Fruit fly (Drosophila melanogaster) whole organism, pupa: ENCODE results near the gene mora.

Experiments used
- CG14655 ChIP-seq: fragments of 200-800 bp; sonication (Bioruptor generic); optimal IDR thresholded peaks from 3 replicates; lab custom pipeline; 2017; ENCODE audit warnings: mild to moderate bottlenecking, missing biosample characterization, missing genetic modification reagents, missing genetic modification characterization
- CG15710 ChIP-seq: fragments of 200-800 bp; sonication (Bioruptor generic); optimal IDR thresholded peaks from 2 replicates; lab custom pipeline; 2018; ENCODE audit warnings: missing biosample characterization, mild to moderate bottlenecking, missing genetic modification characterization, moderate library complexity
- CG17806 ChIP-seq: fragments of 200-800 bp; sonication (Bioruptor generic); optimal IDR thresholded peaks from 2 replicates; lab custom pipeline; 2018; ENCODE audit warnings: missing biosample characterization, mild to moderate bottlenecking, missing genetic modification characterization, moderate library complexity
- CG32121 ChIP-seq: fragments of 200-800 bp; sonication (Bioruptor generic); IDR thresholded peaks from 2 replicates; pipeline ENCODE4 v1.3.6; 2022; ENCODE audit warnings: missing biosample characterization, missing genetic modification characterization
- CG34367 ChIP-seq: fragments of 200-800 bp; sonication (Bioruptor generic); optimal IDR thresholded peaks from 2 replicates; lab custom pipeline; 2018; ENCODE audit warnings: missing biosample characterization, mild to moderate bottlenecking, missing genetic modification characterization
- CG4496 ChIP-seq: fragments of 200-800 bp; sonication (Bioruptor generic); IDR thresholded peaks from 3 replicates; pipeline ENCODE4 v1.3.6; 2022; ENCODE audit warnings: missing biosample characterization, missing genetic modification characterization
- CG8159 ChIP-seq: fragments of 200-800 bp; sonication (Bioruptor generic); optimal IDR thresholded peaks from 3 replicates; lab custom pipeline; 2018; ENCODE audit warnings: missing biosample characterization, mild to moderate bottlenecking, missing genetic modification characterization, moderate library complexity
- EcR ChIP-seq: fragments of 200-800 bp; sonication (Bioruptor generic); optimal IDR thresholded peaks from 3 replicates; lab custom pipeline; 2019; ENCODE audit warnings: missing biosample characterization, missing genetic modification characterization, mild to moderate bottlenecking, moderate library complexity, missing genetic modification reagents
- Snoo ChIP-seq: fragments of 200-800 bp; sonication (Bioruptor generic); optimal IDR thresholded peaks from 3 replicates; lab custom pipeline; 2017; ENCODE audit warnings: missing biosample characterization, mild to moderate bottlenecking, missing genetic modification characterization, inconsistent platforms
- fd96Ca ChIP-seq: fragments of 200-800 bp; sonication (Bioruptor generic); IDR thresholded peaks from 3 replicates; pipeline ENCODE4 v1.3.6; 2022; ENCODE audit warnings: missing biosample characterization, missing genetic modification characterization
- gl ChIP-seq: fragments of 200-800 bp; sonication (Bioruptor generic); optimal IDR thresholded peaks from 2 replicates; lab custom pipeline; 2018; ENCODE audit warnings: missing biosample characterization, mild to moderate bottlenecking, missing genetic modification characterization
- rn ChIP-seq: fragments of 200-800 bp; sonication (Bioruptor generic); IDR thresholded peaks from 2 replicates; pipeline ENCODE4 v1.3.6; 2022; ENCODE audit warnings: missing biosample characterization, missing genetic modification characterization

- TF ChIP-seq rn (GFP tag; lab: Robert Waterston, UW): no peak
- no peak for TF ChIP-seq Snoo
- TF ChIP-seq CG14655 (GFP tag; lab: Kevin White, UChicago): no peak
- no peak for TF ChIP-seq CG4496 (GFP tag; lab: Robert Waterston, UW)
- no peak for TF ChIP-seq CG17806
- no peak for TF ChIP-seq CG32121 (GFP tag; lab: Robert Waterston, UW)
- TF ChIP-seq fd96Ca (GFP tag; lab: Robert Waterston, UW): no peak
- TF ChIP-seq CG15710 (tag; lab: Kevin White, UChicago): no peak
- no peak for TF ChIP-seq CG34367 (tag; lab: Kevin White, UChicago)
- no peak for TF ChIP-seq CG8159
- TF ChIP-seq EcR: no peak
- no peak for TF ChIP-seq gl (tag; lab: Kevin White, UChicago)
These were observed 47.4 kb upstream of the mora start for dm6 chr3R:24138478-24139455.
